Worm (Caenorhabditis elegans) whole organism, late embryonic: ENCODE results near the gene ceh-75.

Experiments
- C38D4.7 ChIP-seq: fragments of 200-800 bp; sonication (Bioruptor generic); optimal IDR thresholded peaks from 2 replicates; lab custom pipeline; 2018; ENCODE audit warnings: mild to moderate bottlenecking, missing genetic modification characterization, moderate library complexity, missing compliant biosample characterization
- F13H6.1 ChIP-seq: sonication (generic microtip); optimal IDR thresholded peaks from 2 replicates; lab custom pipeline; 2016; ENCODE audit warnings: missing genetic modification characterization, missing compliant biosample characterization
- T23F11.4 ChIP-seq: fragments of 200-800 bp; sonication (Bioruptor generic); optimal IDR thresholded peaks from 2 replicates; lab custom pipeline; 2018; ENCODE audit warnings: mild to moderate bottlenecking, missing genetic modification characterization, missing compliant biosample characterization
- Y22D7AL.16 ChIP-seq: sonication (generic microtip); optimal IDR thresholded peaks from 2 replicates; lab custom pipeline; 2016; ENCODE audit warnings: missing genetic modification characterization, missing compliant biosample characterization
- ahr-1 ChIP-seq: sonication (generic microtip); optimal IDR thresholded peaks from 2 replicates; lab custom pipeline; 2016; ENCODE audit warnings: missing genetic modification characterization, missing compliant biosample characterization
- ceh-18 ChIP-seq: sonication (generic microtip); optimal IDR thresholded peaks from 2 replicates; lab custom pipeline; 2016; ENCODE audit warnings: missing genetic modification characterization, missing compliant biosample characterization
- ceh-22 ChIP-seq: sonication (generic microtip); optimal IDR thresholded peaks from 2 replicates; lab custom pipeline; 2017; ENCODE audit warnings: missing biosample characterization, missing genetic modification characterization
- ceh-45 ChIP-seq: fragments of 200-800 bp; sonication (Bioruptor generic); IDR thresholded peaks from 2 replicates; pipeline ENCODE4 v1.3.6; 2022; ENCODE audit warnings: missing genetic modification reagents, missing genetic modification characterization, missing compliant biosample characterization
- ceh-48 ChIP-seq: sonication (generic microtip); optimal IDR thresholded peaks from 2 replicates; lab custom pipeline; 2016; ENCODE audit warnings: missing genetic modification characterization, inconsistent platforms, missing compliant biosample characterization
- ceh-6 ChIP-seq: fragments of 200-800 bp; sonication (Bioruptor generic); optimal IDR thresholded peaks from 2 replicates; lab custom pipeline; 2018; ENCODE audit warnings: mild to moderate bottlenecking, missing genetic modification characterization, missing compliant biosample characterization
- ceh-9 ChIP-seq: sonication (generic microtip); optimal IDR thresholded peaks from 2 replicates; lab custom pipeline; 2016; ENCODE audit warnings: mild to moderate bottlenecking, missing genetic modification characterization, inconsistent platforms, missing compliant biosample characterization
- dmd-4 ChIP-seq: sonication (generic microtip); optimal IDR thresholded peaks from 2 replicates; lab custom pipeline; 2016; ENCODE audit warnings: borderline replicate concordance, missing genetic modification characterization, missing compliant biosample characterization
- dve-1 ChIP-seq: sonication (generic microtip); optimal IDR thresholded peaks from 2 replicates; lab custom pipeline; 2017; ENCODE audit warnings: antibody characterized with exemption, mild to moderate bottlenecking, missing genetic modification characterization, missing compliant biosample characterization
- elt-2 ChIP-seq: sonication (generic microtip); optimal IDR thresholded peaks from 2 replicates; lab custom pipeline; 2016; ENCODE audit warnings: missing genetic modification reagents, missing genetic modification characterization, missing compliant biosample characterization
- fax-1 ChIP-seq: sonication (generic microtip); optimal IDR thresholded peaks from 2 replicates; lab custom pipeline; 2016; ENCODE audit warnings: missing genotype, missing genetic modification characterization, missing compliant biosample characterization
- fkh-10 ChIP-seq: fragments of 150-350 bp; optimal IDR thresholded peaks from 2 replicates; lab custom pipeline; 2014; ENCODE audit warnings: missing biosample characterization, missing genetic modification reagents, missing genetic modification characterization
- hlh-13 ChIP-seq: fragments of 200-800 bp; sonication (Bioruptor generic); optimal IDR thresholded peaks from 2 replicates; lab custom pipeline; 2018; ENCODE audit warnings: mild to moderate bottlenecking, missing genetic modification characterization, missing compliant biosample characterization
- hlh-6 ChIP-seq: sonication (generic microtip); optimal IDR thresholded peaks from 2 replicates; lab custom pipeline; 2016; ENCODE audit warnings: missing genotype, missing genetic modification characterization, missing compliant biosample characterization
- lim-6 ChIP-seq: sonication (generic microtip); optimal IDR thresholded peaks from 2 replicates; lab custom pipeline; 2016; ENCODE audit warnings: missing genetic modification characterization, missing compliant biosample characterization
- lin-11 ChIP-seq: fragments of 200-800 bp; sonication (Bioruptor generic); optimal IDR thresholded peaks from 2 replicates; lab custom pipeline; 2018; ENCODE audit warnings: mild to moderate bottlenecking, missing genetic modification characterization, missing compliant biosample characterization
- madf-2 ChIP-seq: sonication (generic microtip); optimal IDR thresholded peaks from 2 replicates; lab custom pipeline; 2017; ENCODE audit warnings: missing genetic modification characterization, missing compliant biosample characterization
- nhr-11 ChIP-seq: fragments of 150-350 bp; optimal IDR thresholded peaks from 2 replicates; lab custom pipeline; 2014; ENCODE audit warnings: missing biosample characterization, missing genetic modification characterization
- pag-3 ChIP-seq: sonication (generic microtip); optimal IDR thresholded peaks from 2 replicates; lab custom pipeline; 2016; ENCODE audit warnings: missing compliant biosample characterization, missing genetic modification characterization, borderline replicate concordance
- pha-4 ChIP-seq: fragments of 150-350 bp; optimal IDR thresholded peaks from 2 replicates; lab custom pipeline; 2018; ENCODE audit warnings: missing biosample characterization, missing genetic modification reagents, missing genetic modification characterization
- pqm-1 ChIP-seq: sonication (generic microtip); optimal IDR thresholded peaks from 2 replicates; lab custom pipeline; 2016; ENCODE audit warnings: missing genetic modification characterization, missing compliant biosample characterization
- pros-1 ChIP-seq: fragments of 150-350 bp; optimal IDR thresholded peaks from 2 replicates; lab custom pipeline; 2014; ENCODE audit warnings: missing biosample characterization, missing genetic modification reagents, missing genetic modification characterization
- sdc-2 ChIP-seq: sonication (generic microtip); optimal IDR thresholded peaks from 2 replicates; lab custom pipeline; 2016; ENCODE audit warnings: missing genotype, missing genetic modification characterization, missing compliant biosample characterization
- sox-2 ChIP-seq: fragments of 200-800 bp; sonication (Bioruptor generic); IDR thresholded peaks from 2 replicates; pipeline ENCODE4 v1.3.6; 2022; ENCODE audit warnings: missing genetic modification reagents, missing genetic modification characterization, missing compliant biosample characterization
- syd-9 ChIP-seq: sonication (generic microtip); optimal IDR thresholded peaks from 2 replicates; lab custom pipeline; 2016; ENCODE audit warnings: mild to moderate bottlenecking, missing genetic modification characterization, moderate library complexity, missing compliant biosample characterization
- tbx-2 ChIP-seq: sonication (generic microtip); optimal IDR thresholded peaks from 2 replicates; lab custom pipeline; 2016; ENCODE audit warnings: missing genetic modification characterization, missing compliant biosample characterization
- ttx-3 ChIP-seq: sonication (generic microtip); optimal IDR thresholded peaks from 2 replicates; lab custom pipeline; 2016; ENCODE audit warnings: missing genetic modification reagents, missing genetic modification characterization, missing compliant biosample characterization
- unc-3 ChIP-seq, 2 experiments: fragments of 200-800 bp in 1 of 2; sonication (Bioruptor generic) in 1 of 2; sonication (generic microtip) in 1 of 2; conservative IDR thresholded peaks in 1 of 2; optimal IDR thresholded peaks in 1 of 2; 2 replicates each; pipeline versions ENCODE4 v1.3.6 to Lab custom; 2016 to 2022; ENCODE audit warnings: missing compliant biosample characterization in 2 of 2, missing genetic modification characterization in 2 of 2, missing genetic modification reagents in 1 of 2
- unc-42 ChIP-seq: sonication (generic microtip); optimal IDR thresholded peaks from 2 replicates; lab custom pipeline; 2016; ENCODE audit warnings: missing genotype, missing genetic modification characterization, missing compliant biosample characterization
- unc-86 ChIP-seq: sonication (generic microtip); optimal IDR thresholded peaks from 2 replicates; lab custom pipeline; 2016; ENCODE audit warnings: missing genetic modification characterization, missing compliant biosample characterization
- ztf-16 ChIP-seq: sonication (generic microtip); optimal IDR thresholded peaks from 2 replicates; lab custom pipeline; 2017; ENCODE audit warnings: missing genetic modification characterization, missing compliant biosample characterization

Gene ceh-75

ce11 chrV:9921288-9921687 lies at the start of gene ceh-75:
Gene ceh-75, plus strand, starts transcription at chrV:9921337.
- TF ChIP-seq ahr-1 (tag; lab: Kevin White, UChicago), result no peak
- TF ChIP-seq unc-42 (tag; lab: Kevin White, UChicago), result no peak
- TF ChIP-seq syd-9 (tag; lab: Kevin White, UChicago), result no peak
- TF ChIP-seq nhr-11 (tag; lab: Kevin White, UChicago), result no peak

- no peak for TF ChIP-seq ztf-16 (tag; lab: Kevin White, UChicago)
- no peak for TF ChIP-seq unc-42 (tag; lab: Kevin White, UChicago)
- TF ChIP-seq unc-3 (GFP tag; conservative IDR thresholded peaks at IDR 0.05; lab: Robert Waterston, UW), result no peak
- TF ChIP-seq unc-3 (tag; optimal IDR thresholded peaks at IDR 0.05; lab: Kevin White, UChicago), result no peak
- TF ChIP-seq ceh-18, result no peak
Measured at ce11 chrV:9871339-9871738, 49.8 kb upstream of the ceh-75 start, which contains the start of gene srab-18. Gene srab-18, minus strand, starts transcription at chrV:9871439.

- TF ChIP-seq fkh-10 (GFP tag; lab: Kevin White, UChicago) (no peak), pag-3 (tag; lab: Kevin White, UChicago) (no peak), ahr-1 (tag; lab: Kevin White, UChicago) (no peak), dmd-4 (tag; lab: Kevin White, UChicago) (no peak), hlh-13 (GFP tag; lab: Kevin White, UChicago) (no peak), tbx-2 (tag; lab: Kevin White, UChicago) (no peak), unc-86 (no peak), pqm-1 (tag; lab: Kevin White, UChicago) (no peak), madf-2 (tag; lab: Kevin White, UChicago) (no peak), sdc-2 (tag; lab: Kevin White, UChicago) (no peak), T23F11.4 (GFP tag; lab: Kevin White, UChicago) (no peak), hlh-6 (tag; lab: Kevin White, UChicago) (no peak), elt-2 (no peak), Y22D7AL.16 (no peak), ceh-9 (no peak), unc-3 (GFP tag; conservative IDR thresholded peaks at IDR 0.05; lab: Robert Waterston, UW) (no peak), unc-3 (tag; optimal IDR thresholded peaks at IDR 0.05; lab: Kevin White, UChicago) (no peak), lin-11 (tag; lab: Kevin White, UChicago) (no peak), ceh-6 (GFP tag; lab: Kevin White, UChicago) (no peak)
- TF ChIP-seq, all 69 proteins: peak for 0
Measured at ce11 chrV:9879404-9879803, 41.7 kb upstream of the ceh-75 start, which contains the start of gene srab-26. Gene srab-26, minus strand, starts transcription at chrV:9879504.

- no peak for TF ChIP-seq fax-1 (tag; lab: Kevin White, UChicago)
- TF ChIP-seq pqm-1 (tag; lab: Kevin White, UChicago), result no peak
- no peak for TF ChIP-seq dve-1 (tag; lab: Kevin White, UChicago)
- no peak for TF ChIP-seq pha-4
- no peak for TF ChIP-seq T23F11.4 (GFP tag; lab: Kevin White, UChicago)
- TF ChIP-seq Y22D7AL.16, result no peak
- TF ChIP-seq C38D4.7 (GFP tag; lab: Kevin White, UChicago), result no peak
- no peak for TF ChIP-seq ceh-6 (GFP tag; lab: Kevin White, UChicago)
- no peak for TF ChIP-seq pros-1 (tag; lab: Kevin White, UChicago)
- no peak for TF ChIP-seq ceh-48 (tag; lab: Kevin White, UChicago)
- TF ChIP-seq sdc-2 (tag; lab: Kevin White, UChicago), result no peak
- no peak for TF ChIP-seq lim-6 (tag; lab: Kevin White, UChicago)
- no peak for TF ChIP-seq sox-2 (GFP tag; lab: Robert Waterston, UW)
Measured at ce11 chrV:9879867-9880266, 41.3 kb upstream of the ceh-75 start, which contains the start of gene sdz-31. Gene sdz-31, plus strand, starts transcription at chrV:9880167.

ce11 chrV:9885918-9886488 lies 35.1 kb upstream of the ceh-75 start, which contains the start of gene clp-9:
Gene clp-9, minus strand, starts transcription at chrV:9885968.
- TF ChIP-seq lin-11 (tag; lab: Kevin White, UChicago), result no peak
- TF ChIP-seq fkh-10 (GFP tag; lab: Kevin White, UChicago), result no peak
- TF ChIP-seq ceh-45, result no peak
- TF ChIP-seq ceh-22 (tag; lab: Kevin White, UChicago), result no peak
- no peak for TF ChIP-seq sdc-2 (tag; lab: Kevin White, UChicago)
- TF ChIP-seq ttx-3 (tag; lab: Kevin White, UChicago), result no peak
- no peak for TF ChIP-seq fax-1 (tag; lab: Kevin White, UChicago)
- TF ChIP-seq ceh-9, result no peak
- TF ChIP-seq Y22D7AL.16, result no peak
- no peak for TF ChIP-seq F13H6.1
- TF ChIP-seq C38D4.7 (GFP tag; lab: Kevin White, UChicago), result no peak
